Fruit fly (Drosophila melanogaster) whole organism, pupa: Measurements from ENCODE around the gene CG34367.
A peak's percentile ranks its signal among the peaks of the same experiment; 100 is the strongest.

Experiments used
- CG10348 ChIP-seq: fragments of 200-800 bp; sonication (Bioruptor generic); IDR thresholded peaks from 2 replicates; pipeline ENCODE4 v1.3.6; 2022; ENCODE audit warnings: missing biosample characterization, missing genetic modification characterization
- CG12605 ChIP-seq: fragments of 200-800 bp; sonication (Bioruptor generic); IDR thresholded peaks from 2 replicates; pipeline ENCODE4 v1.3.6; 2022; ENCODE audit warnings: missing biosample characterization, missing genetic modification characterization
- CG13204 ChIP-seq: fragments of 200-800 bp; sonication (Bioruptor generic); optimal IDR thresholded peaks from 2 replicates; lab custom pipeline; 2018; ENCODE audit warnings: missing biosample characterization, mild to moderate bottlenecking, missing genetic modification characterization, moderate library complexity
- CG14655 ChIP-seq: fragments of 200-800 bp; sonication (Bioruptor generic); optimal IDR thresholded peaks from 3 replicates; lab custom pipeline; 2017; ENCODE audit warnings: mild to moderate bottlenecking, missing biosample characterization, missing genetic modification reagents, missing genetic modification characterization
- CG15710 ChIP-seq: fragments of 200-800 bp; sonication (Bioruptor generic); optimal IDR thresholded peaks from 2 replicates; lab custom pipeline; 2018; ENCODE audit warnings: missing biosample characterization, mild to moderate bottlenecking, missing genetic modification characterization, moderate library complexity
- CG17806 ChIP-seq: fragments of 200-800 bp; sonication (Bioruptor generic); optimal IDR thresholded peaks from 2 replicates; lab custom pipeline; 2018; ENCODE audit warnings: missing biosample characterization, mild to moderate bottlenecking, missing genetic modification characterization, moderate library complexity
- CG32121 ChIP-seq: fragments of 200-800 bp; sonication (Bioruptor generic); IDR thresholded peaks from 2 replicates; pipeline ENCODE4 v1.3.6; 2022; ENCODE audit warnings: missing biosample characterization, missing genetic modification characterization
- CG34367 ChIP-seq: fragments of 200-800 bp; sonication (Bioruptor generic); optimal IDR thresholded peaks from 2 replicates; lab custom pipeline; 2018; ENCODE audit warnings: missing biosample characterization, mild to moderate bottlenecking, missing genetic modification characterization
- CG4496 ChIP-seq: fragments of 200-800 bp; sonication (Bioruptor generic); IDR thresholded peaks from 3 replicates; pipeline ENCODE4 v1.3.6; 2022; ENCODE audit warnings: missing biosample characterization, missing genetic modification characterization
- CG8159 ChIP-seq: fragments of 200-800 bp; sonication (Bioruptor generic); optimal IDR thresholded peaks from 3 replicates; lab custom pipeline; 2018; ENCODE audit warnings: missing biosample characterization, mild to moderate bottlenecking, missing genetic modification characterization, moderate library complexity
- CG8301 ChIP-seq: fragments of 200-800 bp; sonication (Bioruptor generic); optimal IDR thresholded peaks from 2 replicates; lab custom pipeline; 2018; ENCODE audit warnings: missing biosample characterization, mild to moderate bottlenecking, missing genetic modification characterization
- CG9948 ChIP-seq: fragments of 200-800 bp; sonication (Bioruptor generic); optimal IDR thresholded peaks from 2 replicates; lab custom pipeline; 2018; ENCODE audit warnings: missing biosample characterization, mild to moderate bottlenecking, missing genetic modification characterization, moderate library complexity
- EcR ChIP-seq: fragments of 200-800 bp; sonication (Bioruptor generic); optimal IDR thresholded peaks from 3 replicates; lab custom pipeline; 2019; ENCODE audit warnings: missing biosample characterization, missing genetic modification characterization, mild to moderate bottlenecking, moderate library complexity, missing genetic modification reagents
- Ets98B ChIP-seq: fragments of 200-800 bp; sonication (Bioruptor generic); IDR thresholded peaks from 2 replicates; pipeline ENCODE4 v1.3.6; 2022; ENCODE audit warnings: missing biosample characterization, missing genetic modification characterization
- Pif1A ChIP-seq: fragments of 200-800 bp; sonication (Bioruptor generic); optimal IDR thresholded peaks from 3 replicates; lab custom pipeline; 2016; ENCODE audit warnings: missing biosample characterization, missing genetic modification characterization
- Pif1B ChIP-seq: fragments of 200-800 bp; sonication (Bioruptor generic); optimal IDR thresholded peaks from 3 replicates; lab custom pipeline; 2016; ENCODE audit warnings: missing biosample characterization, missing genetic modification characterization
- Snoo ChIP-seq: fragments of 200-800 bp; sonication (Bioruptor generic); optimal IDR thresholded peaks from 3 replicates; lab custom pipeline; 2017; ENCODE audit warnings: missing biosample characterization, mild to moderate bottlenecking, missing genetic modification characterization, inconsistent platforms
- fd96Ca ChIP-seq: fragments of 200-800 bp; sonication (Bioruptor generic); IDR thresholded peaks from 3 replicates; pipeline ENCODE4 v1.3.6; 2022; ENCODE audit warnings: missing biosample characterization, missing genetic modification characterization
- gl ChIP-seq: fragments of 200-800 bp; sonication (Bioruptor generic); optimal IDR thresholded peaks from 2 replicates; lab custom pipeline; 2018; ENCODE audit warnings: missing biosample characterization, mild to moderate bottlenecking, missing genetic modification characterization

CG34367 gene

DNA sequence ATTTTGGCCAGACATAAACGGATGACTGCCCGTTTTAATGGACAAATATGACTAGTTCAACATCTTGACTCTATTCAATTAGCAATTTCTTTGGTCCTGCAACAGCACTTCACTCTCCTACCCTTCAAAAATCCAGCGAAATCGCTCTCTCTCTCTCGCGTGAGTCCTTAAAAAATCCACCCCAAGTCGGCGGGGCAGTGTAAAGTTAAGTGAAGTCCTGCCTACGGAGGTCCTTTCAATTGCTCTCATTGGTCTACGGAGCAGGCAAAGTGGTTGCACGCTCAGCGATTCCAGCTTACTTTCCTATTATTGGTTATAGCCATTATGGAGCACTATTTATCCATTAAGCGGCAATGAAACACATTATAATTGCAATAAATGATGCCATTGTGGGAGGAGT lies at the start of gene CG34367:
Gene CG34367, minus strand, starts transcription at position 35 of the 400 bp plus-strand sequence.
- no peak for TF ChIP-seq Pif1B (GFP tag; lab: Kevin White, UChicago)
- TF ChIP-seq CG15710 (tag; lab: Kevin White, UChicago) = no peak
- TF ChIP-seq CG9948 (tag; lab: Kevin White, UChicago) = no peak
- TF ChIP-seq CG32121 (GFP tag; lab: Robert Waterston, UW) = no peak
- no peak for TF ChIP-seq Ets98B (GFP tag; lab: Robert Waterston, UW)
- TF ChIP-seq CG14655 (GFP tag; lab: Kevin White, UChicago) = no peak
- TF ChIP-seq CG17806 = no peak
- TF ChIP-seq CG12605 (GFP tag; lab: Robert Waterston, UW) = no peak
- TF ChIP-seq CG34367 (tag; lab: Kevin White, UChicago) = no peak
- TF ChIP-seq fd96Ca = no peak
- TF ChIP-seq CG8301 (tag; lab: Kevin White, UChicago) = no peak
- TF ChIP-seq CG8159 = no peak
- TF ChIP-seq gl (tag; lab: Kevin White, UChicago) = no peak

DNA sequence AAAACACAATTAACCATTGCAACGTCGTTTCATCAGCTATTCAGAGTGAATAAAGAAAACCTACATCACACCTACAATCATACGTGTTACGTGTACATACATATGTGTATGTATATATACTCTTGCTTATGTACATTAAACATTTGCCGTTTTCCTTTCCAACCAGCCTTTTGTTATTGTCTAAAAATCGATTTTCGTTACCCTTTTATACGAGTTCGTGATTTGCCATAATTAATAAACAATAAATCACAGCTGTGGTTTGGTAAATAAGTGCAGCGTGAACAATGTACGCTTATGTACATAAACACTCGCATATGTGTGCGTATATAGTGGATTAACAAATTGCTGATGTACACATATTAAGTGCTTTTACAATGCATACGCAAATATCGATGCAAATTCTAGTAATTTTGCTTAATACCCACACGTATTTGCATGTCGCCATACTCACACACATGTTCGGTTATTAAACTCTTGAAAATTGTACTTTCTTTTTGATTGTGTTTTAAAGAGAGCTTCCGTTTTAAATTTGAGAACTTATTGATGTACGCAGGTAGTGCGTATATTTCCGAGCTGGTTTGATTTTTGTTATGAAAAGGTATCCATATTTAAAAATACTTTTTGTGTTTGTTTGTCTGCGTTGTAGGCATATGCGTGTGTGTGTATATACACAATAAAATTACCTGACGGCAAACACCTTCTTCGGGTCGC lies 43.3 kb upstream of the CG34367 start:
- TF ChIP-seq CG10348 (GFP tag; lab: Robert Waterston, UW) = no peak
- no peak for TF ChIP-seq CG17806
- TF ChIP-seq CG12605 (GFP tag; lab: Robert Waterston, UW) = no peak
- TF ChIP-seq CG15710 (tag; lab: Kevin White, UChicago) = no peak
- TF ChIP-seq Pif1B (GFP tag; lab: Kevin White, UChicago) = peak; percentile 28
- peak; percentile 41 for TF ChIP-seq EcR (GFP tag; lab: Kevin White, UChicago)

DNA sequence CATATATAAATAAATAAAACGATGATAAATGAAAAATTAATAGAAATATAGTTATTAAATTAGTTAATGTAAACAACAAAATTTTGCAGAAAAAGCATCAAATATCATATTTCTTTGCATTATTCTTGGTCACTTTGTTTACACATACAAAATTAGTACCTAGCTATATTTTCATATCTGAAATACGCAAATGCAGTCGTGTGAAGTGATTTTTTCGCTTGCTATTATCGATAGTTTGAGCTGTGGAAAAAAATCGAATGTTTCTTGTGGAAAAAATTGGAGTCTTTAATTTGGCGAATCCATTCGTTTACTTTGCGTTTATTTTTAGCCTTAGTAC lies 42.8 kb upstream of the CG34367 start, which contains the start of gene Cnot4:
Gene Cnot4, plus strand, starts transcription at position 229 of the 337 bp plus-strand sequence.
- TF ChIP-seq CG9948 (tag; lab: Kevin White, UChicago) = no peak
- TF ChIP-seq Pif1B (GFP tag; lab: Kevin White, UChicago) = no peak
- TF ChIP-seq CG12605 (GFP tag; lab: Robert Waterston, UW) = no peak
- no peak for TF ChIP-seq Snoo (tag; lab: Kevin White, UChicago)
- TF ChIP-seq CG34367 (tag; lab: Kevin White, UChicago) = no peak

DNA sequence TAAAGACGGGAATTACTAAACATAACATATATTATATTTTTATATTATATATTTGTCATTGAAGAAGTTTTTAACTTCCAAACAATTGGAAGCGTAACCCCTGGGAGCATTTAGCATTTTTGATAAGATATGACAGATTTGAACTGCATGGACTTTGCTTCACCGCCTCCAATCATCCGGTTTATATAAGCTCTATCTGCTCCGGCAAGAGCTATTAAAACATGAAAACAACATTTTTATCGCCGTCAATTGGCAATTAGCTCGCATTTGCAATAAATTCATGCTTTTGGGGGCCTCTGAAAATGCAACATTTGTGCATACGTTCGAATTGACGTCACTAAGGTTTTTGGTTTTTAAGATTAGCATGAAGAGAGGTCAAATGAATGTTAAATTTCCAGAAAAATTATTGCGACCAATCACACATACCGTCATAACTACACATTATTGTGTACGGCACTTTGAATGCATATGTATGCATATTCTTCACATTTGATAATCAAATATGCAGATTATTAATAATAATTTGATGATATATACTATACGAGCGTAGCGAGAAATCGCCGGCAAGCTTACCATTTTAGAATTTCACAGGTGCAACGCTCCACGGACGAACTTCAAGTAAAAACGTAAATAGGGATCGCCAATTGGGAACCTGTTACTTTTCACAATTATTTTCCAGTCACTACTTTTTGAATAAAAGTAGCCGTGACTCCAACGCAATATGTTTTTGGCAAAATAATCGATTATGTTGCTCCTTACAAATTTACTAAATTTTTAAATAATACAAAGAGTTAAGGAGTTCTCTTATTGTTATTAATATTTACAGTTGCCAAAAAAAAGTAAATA lies 42.2 kb upstream of the CG34367 start, which contains the start of gene Mdh1:
Gene Mdh1, minus strand, starts transcription at position 691 of the 846 bp plus-strand sequence.
- TF ChIP-seq EcR (GFP tag; lab: Kevin White, UChicago) (peak; percentile 20), CG13204 (GFP tag; lab: Kevin White, UChicago) (no peak)

DNA sequence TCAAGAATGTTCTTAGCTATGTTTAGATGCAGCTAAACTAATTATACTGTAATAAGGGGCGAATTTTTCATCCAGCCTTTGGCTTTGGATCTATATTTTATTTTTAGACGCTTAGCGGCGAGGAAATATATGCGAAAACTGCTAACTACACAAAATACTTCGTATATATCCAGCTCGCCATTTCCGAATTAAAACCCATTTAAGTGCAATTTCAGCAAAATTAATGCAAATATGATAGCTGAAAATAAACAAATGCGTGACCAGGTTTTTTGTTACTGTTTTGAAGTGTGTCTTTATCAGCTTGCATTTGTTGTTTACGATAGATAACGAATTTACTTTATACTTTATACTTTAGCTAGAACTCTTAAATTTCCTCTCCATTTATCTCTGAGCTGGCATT lies 41.3 kb upstream of the CG34367 start:
- no peak for TF ChIP-seq Ets98B (GFP tag; lab: Robert Waterston, UW)
- TF ChIP-seq CG32121 (GFP tag; lab: Robert Waterston, UW) = no peak
- no peak for TF ChIP-seq fd96Ca
- TF ChIP-seq CG4496 (GFP tag; lab: Robert Waterston, UW) = no peak
- no peak for TF ChIP-seq CG13204 (GFP tag; lab: Kevin White, UChicago)
- no peak for TF ChIP-seq CG8159
- no peak for TF ChIP-seq Snoo (tag; lab: Kevin White, UChicago)
- no peak for TF ChIP-seq Pif1B (GFP tag; lab: Kevin White, UChicago)
- no peak for TF ChIP-seq gl (tag; lab: Kevin White, UChicago)
- no peak for TF ChIP-seq EcR (GFP tag; lab: Kevin White, UChicago)
- no peak for TF ChIP-seq Pif1A (GFP tag; lab: Kevin White, UChicago)
- no peak for TF ChIP-seq CG34367 (tag; lab: Kevin White, UChicago)
- TF ChIP-seq CG12605 (GFP tag; lab: Robert Waterston, UW) = no peak
- TF ChIP-seq CG14655 (GFP tag; lab: Kevin White, UChicago) = no peak

DNA sequence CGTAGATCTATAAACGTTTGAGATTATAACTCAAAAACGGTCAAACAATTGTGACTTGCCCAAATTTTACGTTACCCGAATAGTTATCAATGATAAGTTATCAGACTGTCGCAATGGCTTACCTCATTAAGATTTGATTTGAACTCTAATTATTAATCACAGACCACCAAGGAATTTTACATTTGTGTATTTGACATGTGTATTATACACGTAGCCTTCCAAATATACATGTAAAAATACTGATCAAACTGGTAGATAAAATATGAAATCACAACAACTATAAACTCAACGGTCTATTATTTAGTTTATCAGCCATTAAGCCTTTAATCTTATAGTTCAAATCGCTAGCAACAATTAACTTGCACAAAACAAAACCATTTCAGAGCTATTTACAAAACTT lies 39.8 kb upstream of the CG34367 start:
- TF ChIP-seq CG14655 (GFP tag; lab: Kevin White, UChicago) (no peak), CG10348 (GFP tag; lab: Robert Waterston, UW) (no peak), EcR (GFP tag; lab: Kevin White, UChicago) (no peak), CG4496 (GFP tag; lab: Robert Waterston, UW) (no peak), Snoo (tag; lab: Kevin White, UChicago) (no peak), CG13204 (GFP tag; lab: Kevin White, UChicago) (no peak), CG17806 (no peak), CG34367 (tag; lab: Kevin White, UChicago) (no peak), fd96Ca (no peak)
